Fruit fly (Drosophila melanogaster): ENCODE results near the gene CG5895.
A peak's percentile ranks its signal among the peaks of the same experiment; 100 is the strongest.

Gene CG5895

DNA sequence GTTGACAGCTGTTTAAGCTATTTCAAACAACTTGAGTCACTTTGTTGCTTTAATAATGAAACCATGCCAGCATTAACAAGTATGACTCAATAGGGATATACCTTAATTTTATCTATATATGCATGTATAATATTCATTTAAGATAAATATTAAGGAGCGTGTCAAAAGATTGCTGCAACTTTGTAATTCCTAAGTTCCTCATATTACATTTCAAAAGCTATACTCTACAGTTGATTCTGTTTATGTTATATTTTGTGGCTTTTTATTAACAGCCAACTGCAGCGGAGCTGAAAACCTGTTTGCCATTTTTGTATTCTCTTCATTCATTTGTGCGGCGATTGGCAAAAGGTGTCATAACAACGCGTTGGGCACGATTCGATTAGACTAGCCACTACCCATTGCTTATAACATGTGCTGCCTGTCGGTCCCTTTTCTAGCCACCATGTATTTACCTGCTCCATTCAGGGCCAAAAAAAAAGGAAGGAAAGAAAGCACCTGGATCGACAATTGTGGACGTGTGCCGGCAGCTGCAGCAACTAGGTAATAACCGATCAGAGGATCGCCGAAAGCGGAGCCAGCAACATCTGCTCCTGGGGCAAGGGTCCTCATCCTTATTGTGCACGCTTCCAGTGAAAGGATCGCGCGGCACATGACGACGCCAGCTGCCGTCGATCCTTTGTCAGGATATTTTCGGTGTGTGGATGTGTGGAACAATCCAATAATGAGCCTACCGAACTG lies 13.6 kb downstream of the CG5895 start (continued):
- TF ChIP-seq mld (GFP tag; IDR thresholded peaks at IDR 0.05; ENCODE audit: partially characterized antibody) (no peak), twi (tag; optimal IDR thresholded peaks at IDR 0.05) (peak; percentile 72), CG15601 (tag; optimal IDR thresholded peaks at IDR 0.05) (no peak), amos (GFP tag; IDR thresholded peaks at IDR 0.05; ENCODE audit: partially characterized antibody) (0 out of 2 replicates have a peak, but pooled peaks have one; percentile 5), CG10274 (GFP tag; optimal IDR thresholded peaks at IDR 0.05) (no peak), ash1 (GFP tag; optimal IDR thresholded peaks at IDR 0.05) (peak; percentile 20), da (GFP tag; optimal IDR thresholded peaks at IDR 0.05) (peak; percentile 78)

DNA sequence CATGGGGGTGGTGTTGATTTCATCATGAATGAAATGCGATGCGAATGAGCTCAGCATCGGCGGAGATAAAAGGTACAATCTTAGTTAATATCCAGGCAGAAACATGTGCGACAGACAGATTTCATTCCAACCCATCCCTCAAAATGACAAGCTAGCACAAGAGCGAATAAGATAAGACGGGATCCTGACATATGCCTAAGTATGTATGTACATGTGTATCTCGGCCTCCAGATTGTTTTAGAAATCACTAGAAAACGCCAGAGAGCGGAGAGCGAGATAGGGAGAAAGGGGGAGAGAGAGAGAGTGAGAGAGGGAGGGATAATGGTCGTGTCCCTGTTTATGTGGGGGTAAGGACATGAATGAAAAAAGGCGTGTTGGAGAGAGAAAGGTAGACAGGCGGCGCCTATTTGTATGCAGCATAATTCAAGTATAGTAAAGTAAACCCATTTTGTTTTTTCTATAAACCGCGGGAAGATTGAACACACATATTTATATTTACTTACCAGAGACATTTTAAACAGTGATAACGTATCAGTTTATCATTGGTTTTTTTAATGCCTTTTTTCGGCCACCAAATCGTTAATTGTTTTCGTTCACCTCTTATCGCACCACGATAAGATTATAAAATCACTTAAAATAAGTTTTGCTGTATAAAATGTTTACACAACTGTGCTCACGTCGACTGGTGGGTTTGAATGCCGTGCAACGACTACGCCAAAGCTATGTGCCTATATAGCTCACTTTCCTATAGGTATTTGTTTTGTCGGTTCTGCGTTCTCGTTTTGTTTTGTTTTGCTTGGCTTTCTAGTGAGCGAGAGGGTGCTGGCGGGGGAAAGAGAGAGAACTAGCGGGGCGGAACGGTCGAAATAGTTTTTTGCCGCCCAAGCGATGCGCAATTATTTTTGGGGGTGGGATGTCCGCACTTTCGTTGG lies 14.9 kb downstream of the CG5895 start:
- TF ChIP-seq tup (GFP tag; optimal IDR thresholded peaks at IDR 0.05) (no peak), CG4404 (GFP tag; IDR thresholded peaks at IDR 0.05) (no peak), CG30431 (GFP tag; optimal IDR thresholded peaks at IDR 0.05) (no peak), CG6654 (GFP tag; optimal IDR thresholded peaks at IDR 0.05) (no peak), CG15011 (GFP tag; optimal IDR thresholded peaks at IDR 0.05) (peak; percentile 48), Hr51 (GFP tag; optimal IDR thresholded peaks at IDR 0.05) (no peak), CG15696 (tag; optimal IDR thresholded peaks at IDR 0.05) (peak; percentile 51), Hr78 (GFP tag; optimal IDR thresholded peaks at IDR 0.05) (no peak), PHDP (tag; optimal IDR thresholded peaks at IDR 0.05) (peak; percentile 32), oc (tag; optimal IDR thresholded peaks at IDR 0.05) (peak; percentile 1), CG6254 (GFP tag; optimal IDR thresholded peaks at IDR 0.05) (peak; percentile 19), CG15073 (GFP tag; optimal IDR thresholded peaks at IDR 0.05) (no peak), Side (GFP tag; optimal IDR thresholded peaks at IDR 0.05) (no peak), nom (GFP tag; optimal IDR thresholded peaks at IDR 0.05) (peak; percentile 64), CG1024 (GFP tag; IDR thresholded peaks at IDR 0.05) (no peak), lab (GFP tag; optimal IDR thresholded peaks at IDR 0.05) (peak; percentile 85), CG12299 (tag; optimal IDR thresholded peaks at IDR 0.05) (peak; percentile 65), CG5953 (GFP tag; IDR thresholded peaks at IDR 0.05) (no peak), her (GFP tag; optimal IDR thresholded peaks at IDR 0.05) (no peak), CG1647 (GFP tag; optimal IDR thresholded peaks at IDR 0.05) (no peak), Sox102F (GFP tag; optimal IDR thresholded peaks at IDR 0.05) (no peak), CG2875 (GFP tag; optimal IDR thresholded peaks at IDR 0.05) (no peak), CG16815 (GFP tag; optimal IDR thresholded peaks at IDR 0.05) (no peak), CG15269 (tag; optimal IDR thresholded peaks at IDR 0.05) (peak; percentile 9), CG10462 (GFP tag; optimal IDR thresholded peaks at IDR 0.05) (no peak), repo (GFP tag; optimal IDR thresholded peaks at IDR 0.05) (no peak), CG32767 (GFP tag; IDR thresholded peaks at IDR 0.05) (no peak), CG11560 (tag; IDR thresholded peaks at IDR 0.05) (no peak), pfk (GFP tag; optimal IDR thresholded peaks at IDR 0.05) (peak; percentile 82), fd64A (GFP tag; optimal IDR thresholded peaks at IDR 0.05) (peak; percentile 57), Vsx1 (GFP tag; optimal IDR thresholded peaks at IDR 0.05) (no peak), ind (GFP tag; optimal IDR thresholded peaks at IDR 0.05) (no peak), Dref (GFP tag; IDR thresholded peaks at IDR 0.05) (no peak), CG33213 (GFP tag; optimal IDR thresholded peaks at IDR 0.05) (no peak), zen2 (GFP tag; IDR thresholded peaks at IDR 0.05; ENCODE audit: partially characterized antibody) (no peak), dati (GFP tag; IDR thresholded peaks at IDR 0.05) (no peak), dpn (GFP tag; optimal IDR thresholded peaks at IDR 0.05) (peak in 1 of 2 experiments; percentile 10), CG30020 (tag; optimal IDR thresholded peaks at IDR 0.05) (no peak)
